Worm (Caenorhabditis elegans) whole organism, mixed stage, embryonic: Measurements from ENCODE around the gene nhr-196.

Experiments
- M03D4.4 ChIP-seq: sonication (generic microtip); optimal IDR thresholded peaks from 2 replicates; lab custom pipeline; 2017; ENCODE audit warnings: mild to moderate bottlenecking, missing genetic modification characterization, missing compliant biosample characterization
- bed-3 ChIP-seq: fragments of 200-800 bp; sonication (Bioruptor generic); optimal IDR thresholded peaks from 3 replicates; lab custom pipeline; 2018; ENCODE audit warnings: mild to moderate bottlenecking, missing genetic modification characterization, moderate library complexity, missing compliant biosample characterization
- blmp-1 ChIP-seq: fragments of 150-350 bp; optimal IDR thresholded peaks from 2 replicates; lab custom pipeline; 2014; ENCODE audit warnings: missing biosample characterization, missing genetic modification characterization
- ceh-39 ChIP-seq: fragments of 150-350 bp; optimal IDR thresholded peaks from 2 replicates; lab custom pipeline; 2014; ENCODE audit warnings: missing biosample characterization, missing genetic modification characterization
- ceh-43 ChIP-seq: fragments of 200-800 bp; sonication (Bioruptor generic); optimal IDR thresholded peaks from 2 replicates; lab custom pipeline; 2018; ENCODE audit warnings: mild to moderate bottlenecking, missing genetic modification characterization, moderate library complexity, missing compliant biosample characterization
- ceh-83 ChIP-seq: fragments of 200-800 bp; sonication (Bioruptor generic); optimal IDR thresholded peaks from 2 replicates; lab custom pipeline; 2018; ENCODE audit warnings: mild to moderate bottlenecking, missing genetic modification characterization, missing compliant biosample characterization
- ces-1 ChIP-seq: fragments of 150-350 bp; optimal IDR thresholded peaks from 2 replicates; lab custom pipeline; 2014; ENCODE audit warnings: missing biosample characterization, missing genetic modification reagents, missing genetic modification characterization
- cnd-1 ChIP-seq: fragments of 200-800 bp; sonication (Bioruptor generic); optimal IDR thresholded peaks from 2 replicates; lab custom pipeline; 2018; ENCODE audit warnings: mild to moderate bottlenecking, missing genetic modification characterization, missing compliant biosample characterization
- drap-1 ChIP-seq: fragments of 200-800 bp; sonication (Bioruptor generic); optimal IDR thresholded peaks from 3 replicates; lab custom pipeline; 2018; ENCODE audit warnings: mild to moderate bottlenecking, missing genetic modification characterization, missing compliant biosample characterization
- elt-3 ChIP-seq: fragments of 150-350 bp; optimal IDR thresholded peaks from 2 replicates; lab custom pipeline; 2014; ENCODE audit warnings: missing biosample characterization, missing genetic modification characterization
- flh-1 ChIP-seq: fragments of 200-800 bp; sonication (Bioruptor generic); optimal IDR thresholded peaks from 2 replicates; lab custom pipeline; 2018; ENCODE audit warnings: mild to moderate bottlenecking, missing genetic modification characterization, moderate library complexity, missing compliant biosample characterization
- ham-2 ChIP-seq: fragments of 200-800 bp; sonication (Bioruptor generic); optimal IDR thresholded peaks from 2 replicates; lab custom pipeline; 2018; ENCODE audit warnings: mild to moderate bottlenecking, missing genetic modification characterization, missing compliant biosample characterization
- hlh-1 ChIP-seq: fragments of 150-350 bp; optimal IDR thresholded peaks from 2 replicates; lab custom pipeline; 2014; ENCODE audit warnings: missing biosample characterization, missing genetic modification reagents, missing genetic modification characterization
- lin-13 ChIP-seq: fragments of 150-350 bp; optimal IDR thresholded peaks from 2 replicates; lab custom pipeline; 2014; ENCODE audit warnings: missing biosample characterization, missing genetic modification characterization
- lin-32 ChIP-seq: fragments of 200-800 bp; sonication (Bioruptor generic); optimal IDR thresholded peaks from 2 replicates; lab custom pipeline; 2018; ENCODE audit warnings: mild to moderate bottlenecking, missing genetic modification characterization, missing compliant biosample characterization
- mab-5 ChIP-seq: fragments of 150-350 bp; optimal IDR thresholded peaks from 2 replicates; lab custom pipeline; 2014; ENCODE audit warnings: missing biosample characterization, missing genetic modification characterization
- mep-1 ChIP-seq: fragments of 150-350 bp; optimal IDR thresholded peaks from 2 replicates; lab custom pipeline; 2017; ENCODE audit warnings: missing biosample characterization, missing genetic modification reagents, missing genetic modification characterization, inconsistent platforms
- mls-2 ChIP-seq: sonication (generic microtip); optimal IDR thresholded peaks from 2 replicates; lab custom pipeline; 2016; ENCODE audit warnings: mild to moderate bottlenecking, missing genetic modification characterization, moderate library complexity, missing compliant biosample characterization
- nhr-2 ChIP-seq: fragments of 150-350 bp; optimal IDR thresholded peaks from 2 replicates; lab custom pipeline; 2014; ENCODE audit warnings: missing biosample characterization, missing genetic modification characterization
- nhr-237 ChIP-seq: fragments of 150-350 bp; optimal IDR thresholded peaks from 2 replicates; lab custom pipeline; 2014; ENCODE audit warnings: missing biosample characterization, missing genetic modification characterization
- nhr-28 ChIP-seq: fragments of 150-350 bp; optimal IDR thresholded peaks from 2 replicates; lab custom pipeline; 2014; ENCODE audit warnings: missing biosample characterization, missing genetic modification characterization
- nhr-76 ChIP-seq: sonication (generic microtip); optimal IDR thresholded peaks from 2 replicates; lab custom pipeline; 2017; ENCODE audit warnings: missing biosample characterization, missing genetic modification characterization
- pha-4 ChIP-seq: fragments of 150-350 bp; optimal IDR thresholded peaks from 2 replicates; lab custom pipeline; 2018; ENCODE audit warnings: missing biosample characterization, missing genetic modification reagents, missing genetic modification characterization
- sem-2 ChIP-seq: fragments of 200-800 bp; sonication (Bioruptor generic); optimal IDR thresholded peaks from 2 replicates; lab custom pipeline; 2018; ENCODE audit warnings: mild to moderate bottlenecking, missing genetic modification characterization, missing compliant biosample characterization
- snpc-4 ChIP-seq: fragments of 150-350 bp; optimal IDR thresholded peaks from 2 replicates; lab custom pipeline; 2014; ENCODE audit warnings: missing biosample characterization, missing genetic modification characterization
- sptf-1 ChIP-seq: sonication (generic microtip); optimal IDR thresholded peaks from 2 replicates; lab custom pipeline; 2017; ENCODE audit warnings: mild to moderate bottlenecking, missing genetic modification characterization, moderate library complexity, missing compliant biosample characterization
- unc-120 ChIP-seq: sonication (generic microtip); optimal IDR thresholded peaks from 2 replicates; lab custom pipeline; 2017; ENCODE audit warnings: missing genetic modification characterization, missing compliant biosample characterization; ENCODE audit not compliant: poor library complexity, severe bottlenecking
- unc-39 ChIP-seq: fragments of 150-350 bp; optimal IDR thresholded peaks from 2 replicates; lab custom pipeline; 2014; ENCODE audit warnings: missing biosample characterization, missing genetic modification characterization
- zip-8 ChIP-seq: fragments of 150-350 bp; optimal IDR thresholded peaks from 2 replicates; lab custom pipeline; 2014; ENCODE audit warnings: missing biosample characterization, missing genetic modification characterization
- ztf-11 ChIP-seq: fragments of 150-350 bp; optimal IDR thresholded peaks from 2 replicates; lab custom pipeline; 2014; ENCODE audit warnings: missing biosample characterization, missing genetic modification characterization

The nhr-196 gene

DNA sequence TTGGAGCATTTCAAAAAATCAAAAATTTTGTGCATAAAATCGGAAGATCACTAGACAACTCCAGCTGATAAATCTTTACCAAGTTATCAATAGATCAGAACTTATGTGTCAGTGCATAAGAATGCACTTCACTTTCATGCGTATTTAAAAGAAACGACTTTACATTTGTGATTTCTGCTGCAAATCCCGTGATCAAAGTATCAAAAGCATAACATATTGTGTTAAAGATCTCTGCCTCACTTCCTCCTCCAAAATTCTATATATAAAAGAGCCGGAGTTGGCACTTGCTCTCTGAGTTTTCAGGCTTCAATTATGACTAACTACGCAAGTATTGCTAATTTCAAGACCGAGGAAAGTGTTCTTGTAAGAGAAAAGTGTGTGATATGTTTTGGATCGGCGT is 8.2 kb downstream of the nhr-196 start, which contains the start of gene nhr-198:
Gene nhr-198, plus strand, starts transcription at position 313 of the 400 bp plus-strand sequence.
- TF ChIP-seq mep-1 (tag; lab: Kevin White, UChicago) (no peak), sptf-1 (tag; lab: Kevin White, UChicago) (no peak), mls-2 (tag; lab: Kevin White, UChicago) (no peak), nhr-76 (tag; lab: Kevin White, UChicago) (no peak), flh-1 (GFP tag; lab: Kevin White, UChicago) (no peak), nhr-237 (tag; lab: Kevin White, UChicago) (no peak), ceh-39 (no peak), sem-2 (GFP tag; lab: Kevin White, UChicago) (no peak), ces-1 (no peak), nhr-2 (tag; lab: Kevin White, UChicago) (no peak), blmp-1 (tag; lab: Kevin White, UChicago) (no peak), bed-3 (GFP tag; lab: Kevin White, UChicago) (no peak)
- TF ChIP-seq, all 35 proteins: peak for 0

DNA sequence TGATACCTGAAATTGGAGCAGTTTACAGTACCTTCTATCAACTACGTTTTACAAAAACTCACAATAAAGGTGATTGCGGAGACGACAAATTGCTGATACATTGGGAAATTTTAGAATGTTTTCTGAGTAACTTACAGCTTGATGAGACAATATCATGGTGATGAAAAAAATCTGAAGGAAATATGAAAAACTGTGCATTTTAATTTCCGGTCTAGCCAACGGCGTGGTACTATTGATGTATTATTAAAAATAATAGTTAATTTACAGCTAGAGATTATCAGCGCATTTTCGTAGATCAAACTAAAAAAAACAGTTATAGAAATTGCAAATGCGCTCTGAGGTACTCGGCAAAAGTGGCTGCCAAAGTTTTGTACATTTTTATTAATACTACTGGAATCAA is 12.6 kb downstream of the nhr-196 start, which contains the start of gene srx-29:
Gene srx-29, minus strand, starts transcription at position 101 of the 400 bp plus-strand sequence.
- no peak for TF ChIP-seq flh-1 (GFP tag; lab: Kevin White, UChicago)

ce11 chrV:15699799-15700198 is 14.3 kb downstream of the nhr-196 start, which contains the start of gene nhr-199:
Gene nhr-199, minus strand, starts transcription at chrV:15699899.
- TF ChIP-seq mls-2 (tag; lab: Kevin White, UChicago) (no peak), sptf-1 (tag; lab: Kevin White, UChicago) (no peak), unc-39 (no peak), snpc-4 (tag; lab: Kevin White, UChicago) (no peak), hlh-1 (tag; lab: Kevin White, UChicago) (no peak), nhr-28 (tag; lab: Kevin White, UChicago) (no peak), blmp-1 (tag; lab: Kevin White, UChicago) (no peak), ceh-83 (no peak), pha-4 (tag; lab: Kevin White, UChicago) (no peak), ceh-43 (GFP tag; lab: Kevin White, UChicago) (no peak), nhr-76 (tag; lab: Kevin White, UChicago) (no peak), ztf-11 (tag; lab: Kevin White, UChicago) (no peak), nhr-237 (tag; lab: Kevin White, UChicago) (no peak), lin-13 (tag; lab: Kevin White, UChicago) (no peak), lin-32 (GFP tag; lab: Kevin White, UChicago) (no peak), zip-8 (tag; lab: Kevin White, UChicago) (no peak), flh-1 (GFP tag; lab: Kevin White, UChicago) (no peak)

ce11 chrV:15702263-15702662 is 16.7 kb downstream of the nhr-196 start, which contains the start of gene nhr-53:
Gene nhr-53, minus strand, starts transcription at chrV:15702363.
- no peak for TF ChIP-seq elt-3 (tag; lab: Kevin White, UChicago)
- TF ChIP-seq cnd-1 (tag; lab: Kevin White, UChicago) = no peak
- no peak for TF ChIP-seq ztf-11 (tag; lab: Kevin White, UChicago)
- TF ChIP-seq ceh-83 = no peak
- no peak for TF ChIP-seq unc-39
- TF ChIP-seq pha-4 (tag; lab: Kevin White, UChicago) = no peak
- no peak for TF ChIP-seq zip-8 (tag; lab: Kevin White, UChicago)
- no peak for TF ChIP-seq lin-13 (tag; lab: Kevin White, UChicago)
- TF ChIP-seq sptf-1 (tag; lab: Kevin White, UChicago) = no peak
- TF ChIP-seq mab-5 = no peak
- TF ChIP-seq nhr-2 (tag; lab: Kevin White, UChicago) = no peak
- TF ChIP-seq nhr-76 (tag; lab: Kevin White, UChicago) = no peak

DNA sequence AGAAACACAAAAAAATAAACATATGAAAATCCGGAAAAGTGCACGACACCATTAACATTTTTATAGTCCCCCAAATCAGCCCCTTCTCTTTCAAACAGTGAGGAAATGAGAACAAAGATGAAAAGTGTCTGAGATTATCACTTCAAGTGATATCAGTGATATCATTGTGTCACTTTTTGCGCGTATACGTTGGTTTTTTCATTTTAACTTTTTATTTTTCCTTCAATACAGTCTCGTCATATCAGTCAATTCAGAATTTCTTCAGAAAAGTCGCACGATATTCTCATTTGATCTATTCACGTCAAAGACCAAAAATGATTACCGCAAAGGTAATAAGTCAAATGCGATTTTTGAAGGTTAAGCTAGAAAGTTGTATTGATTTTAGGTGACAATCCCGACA is 19.2 kb downstream of the nhr-196 start, which contains the start of gene twk-34:
Gene twk-34, plus strand, starts transcription at position 216 of the 400 bp plus-strand sequence.
- TF ChIP-seq mep-1 (tag; lab: Kevin White, UChicago) (no peak), ces-1 (no peak), sem-2 (GFP tag; lab: Kevin White, UChicago) (no peak), lin-13 (tag; lab: Kevin White, UChicago) (no peak), mls-2 (tag; lab: Kevin White, UChicago) (no peak), snpc-4 (tag; lab: Kevin White, UChicago) (no peak), nhr-237 (tag; lab: Kevin White, UChicago) (no peak), mab-5 (no peak), M03D4.4 (no peak), unc-120 (tag; lab: Kevin White, UChicago) (no peak), nhr-28 (tag; lab: Kevin White, UChicago) (no peak), ceh-83 (no peak), drap-1 (GFP tag; lab: Kevin White, UChicago) (no peak), ham-2 (GFP tag; lab: Kevin White, UChicago) (no peak), elt-3 (tag; lab: Kevin White, UChicago) (no peak), nhr-2 (tag; lab: Kevin White, UChicago) (no peak)
